Worm (Caenorhabditis elegans) whole organism, L1 larva: Measurements from ENCODE around the gene ipla-1.
A peak's percentile ranks its signal among the peaks of the same experiment; 100 is the strongest.

Experiments used
- C04F5.9 ChIP-seq: sonication (generic microtip); optimal IDR thresholded peaks from 2 replicates; lab custom pipeline; 2016; ENCODE audit warnings: missing genetic modification characterization, missing compliant biosample characterization
- alr-1 ChIP-seq: fragments of 200-800 bp; sonication (Bioruptor generic); optimal IDR thresholded peaks from 2 replicates; lab custom pipeline; 2018; ENCODE audit warnings: borderline replicate concordance, mild to moderate bottlenecking, missing genetic modification characterization, missing compliant biosample characterization
- aly-2 ChIP-seq: fragments of 150-350 bp; optimal IDR thresholded peaks from 2 replicates; lab custom pipeline; 2014; ENCODE audit warnings: missing biosample characterization, missing genetic modification characterization
- ama-1 ChIP-seq: fragments of 150-350 bp; optimal IDR thresholded peaks from 2 replicates; lab custom pipeline; 2014
- ceh-82 ChIP-seq, 3 experiments: fragments of 150-350 bp in 1 of 3; sonication (generic microtip) in 2 of 3; optimal IDR thresholded peaks; 2 replicates each; lab custom pipeline; 2014 to 2017; ENCODE audit warnings: missing biosample characterization in 3 of 3, missing genetic modification characterization in 3 of 3
- ceh-88 ChIP-seq: fragments of 200-800 bp; sonication (Bioruptor generic); IDR thresholded peaks from 2 replicates; pipeline ENCODE4 v1.3.6; 2022; ENCODE audit warnings: missing genetic modification characterization, missing compliant biosample characterization
- efl-1 ChIP-seq, 4 experiments: fragments of 150-350 bp; optimal IDR thresholded peaks in 3 of 4; peaks in 1 of 4; 1 replicate in 1 of 4; 2 replicates in 3 of 4; lab custom pipeline; 2014; ENCODE audit warnings: missing biosample characterization in 2 of 4, missing genetic modification characterization in 2 of 4, missing genetic modification reagents in 2 of 4
- fkh-10 ChIP-seq: sonication (generic microtip); optimal IDR thresholded peaks from 2 replicates; lab custom pipeline; 2017; ENCODE audit warnings: missing biosample characterization, missing genetic modification reagents, missing genetic modification characterization
- fkh-4 ChIP-seq: sonication (generic microtip); optimal IDR thresholded peaks from 2 replicates; lab custom pipeline; 2016; ENCODE audit warnings: missing compliant biosample characterization, missing genetic modification characterization, borderline replicate concordance
- fkh-8 ChIP-seq: sonication (generic microtip); optimal IDR thresholded peaks from 2 replicates; lab custom pipeline; 2016; ENCODE audit warnings: mild to moderate bottlenecking, missing genetic modification characterization, missing compliant biosample characterization
- fos-1 ChIP-seq: fragments of 150-350 bp; optimal IDR thresholded peaks from 2 replicates; lab custom pipeline; 2014; ENCODE audit warnings: missing biosample characterization, missing genetic modification characterization
- hlh-17 ChIP-seq: fragments of 200-800 bp; sonication (Bioruptor generic); optimal IDR thresholded peaks from 2 replicates; lab custom pipeline; 2018; ENCODE audit warnings: missing genetic modification characterization, mild to moderate bottlenecking, missing compliant biosample characterization, moderate library complexity, borderline replicate concordance
- hpl-2 ChIP-seq: fragments of 150-350 bp; optimal IDR thresholded peaks from 2 replicates; lab custom pipeline; 2014; ENCODE audit warnings: missing biosample characterization, missing genetic modification reagents, missing genetic modification characterization
- jun-1 ChIP-seq: fragments of 150-350 bp; optimal IDR thresholded peaks from 2 replicates; lab custom pipeline; 2014; ENCODE audit warnings: missing biosample characterization, missing genetic modification reagents, missing genetic modification characterization
- lin-14 ChIP-seq: fragments of 200-800 bp; sonication (Bioruptor generic); optimal IDR thresholded peaks from 2 replicates; lab custom pipeline; 2018; ENCODE audit warnings: mild to moderate bottlenecking, missing genetic modification characterization, moderate library complexity, missing compliant biosample characterization
- lin-35 ChIP-seq, 2 experiments: fragments of 150-350 bp; optimal IDR thresholded peaks; 2 replicates each; lab custom pipeline; 2014; ENCODE audit warnings: missing biosample characterization in 2 of 2, missing genetic modification characterization in 2 of 2, missing genetic modification reagents in 2 of 2
- lin-39 ChIP-seq: fragments of 150-350 bp; optimal IDR thresholded peaks from 2 replicates; lab custom pipeline; 2014; ENCODE audit warnings: missing biosample characterization, missing genetic modification reagents, missing genetic modification characterization
- mef-2 ChIP-seq: fragments of 150-350 bp; optimal IDR thresholded peaks from 2 replicates; lab custom pipeline; 2014; ENCODE audit warnings: missing biosample characterization, missing genetic modification characterization
- mep-1 ChIP-seq: fragments of 150-350 bp; optimal IDR thresholded peaks from 2 replicates; lab custom pipeline; 2014; ENCODE audit warnings: missing biosample characterization, missing genetic modification characterization
- nhr-19 ChIP-seq: fragments of 200-800 bp; sonication (Bioruptor generic); conservative IDR thresholded peaks from 2 replicates; pipeline ENCODE4 v1.3.6; 2022; ENCODE audit warnings: missing genetic modification characterization, missing compliant biosample characterization
- nhr-20 ChIP-seq: sonication (generic microtip); optimal IDR thresholded peaks from 2 replicates; lab custom pipeline; 2016; ENCODE audit warnings: mild to moderate bottlenecking, missing genetic modification characterization, missing compliant biosample characterization
- nhr-47 ChIP-seq: sonication (generic microtip); optimal IDR thresholded peaks from 2 replicates; lab custom pipeline; 2016; ENCODE audit warnings: mild to moderate bottlenecking, missing genetic modification characterization, moderate library complexity, missing compliant biosample characterization
- nhr-77 ChIP-seq: fragments of 150-350 bp; optimal IDR thresholded peaks from 2 replicates; lab custom pipeline; 2014; ENCODE audit warnings: missing biosample characterization, missing genetic modification characterization
- nhr-85 ChIP-seq: sonication (generic microtip); peaks from one replicate; lab custom pipeline; 2016; ENCODE audit warnings: missing genetic modification characterization, inconsistent platforms, missing compliant biosample characterization
- pax-3 ChIP-seq: fragments of 200-800 bp; sonication (Bioruptor generic); optimal IDR thresholded peaks from 2 replicates; lab custom pipeline; 2018; ENCODE audit warnings: mild to moderate bottlenecking, missing genetic modification characterization, moderate library complexity, missing compliant biosample characterization
- pqm-1 ChIP-seq: sonication (generic microtip); optimal IDR thresholded peaks from 3 replicates; lab custom pipeline; 2017; ENCODE audit warnings: missing biosample characterization, missing genetic modification characterization
- snu-23 ChIP-seq: sonication (generic microtip); optimal IDR thresholded peaks from 2 replicates; lab custom pipeline; 2016; ENCODE audit warnings: missing genetic modification characterization, missing compliant biosample characterization
- tbx-2 ChIP-seq: sonication (generic microtip); optimal IDR thresholded peaks from 2 replicates; lab custom pipeline; 2016; ENCODE audit warnings: missing genetic modification characterization, missing compliant biosample characterization
- tlp-1 ChIP-seq: fragments of 150-350 bp; optimal IDR thresholded peaks from 2 replicates; lab custom pipeline; 2014; ENCODE audit warnings: missing biosample characterization, missing genetic modification characterization
- unc-86 ChIP-seq: sonication (generic microtip); optimal IDR thresholded peaks from 2 replicates; lab custom pipeline; 2016; ENCODE audit warnings: missing genetic modification characterization, missing compliant biosample characterization
- ztf-11 ChIP-seq, 2 experiments: sonication (generic microtip); optimal IDR thresholded peaks; 2 replicates each; lab custom pipeline; 2016 to 2017; ENCODE audit warnings: missing genetic modification characterization in 2 of 2, missing biosample characterization in 1 of 2, missing compliant biosample characterization in 1 of 2
- ztf-4 ChIP-seq: fragments of 150-350 bp; optimal IDR thresholded peaks from 2 replicates; lab custom pipeline; 2014; ENCODE audit warnings: missing biosample characterization, missing genetic modification characterization

Gene ipla-1

ce11 chrII:4584313-4584712, 16.8 kb downstream of the ipla-1 start:
- TF ChIP-seq ceh-82 (tag; optimal IDR thresholded peaks at IDR 0.05; lab: Kevin White, UChicago), result no peak
- no peak for TF ChIP-seq mef-2 (tag; lab: Kevin White, UChicago)
- no peak for TF ChIP-seq fkh-8 (tag; lab: Kevin White, UChicago)
- TF ChIP-seq ztf-11 (tag; optimal IDR thresholded peaks at IDR 0.05; lab: Kevin White, UChicago), result no peak
- no peak for TF ChIP-seq efl-1 (optimal IDR thresholded peaks at IDR 0.05; lab: Kevin White, UChicago)
- TF ChIP-seq efl-1 (GFP tag; optimal IDR thresholded peaks at IDR 0.05 in 1 of 2; lab: Kevin White, UChicago), result peak in 1 of 2 experiments; percentile 16
- no peak for TF ChIP-seq hlh-17 (GFP tag; lab: Kevin White, UChicago)
- no peak for TF ChIP-seq fos-1 (tag; lab: Kevin White, UChicago)
- peak; percentile 39 for TF ChIP-seq lin-14 (GFP tag; lab: Kevin White, UChicago)
- no peak for TF ChIP-seq fkh-10 (GFP tag; lab: Kevin White, UChicago)
- TF ChIP-seq nhr-47 (tag; lab: Kevin White, UChicago), result no peak
- no peak for TF ChIP-seq jun-1 (tag; lab: Kevin White, UChicago)
- TF ChIP-seq lin-35 (GFP tag; optimal IDR thresholded peaks at IDR 0.05; lab: Kevin White, UChicago), result no peak
- no peak for TF ChIP-seq ztf-4 (tag; lab: Kevin White, UChicago)

- TF ChIP-seq efl-1 (optimal IDR thresholded peaks at IDR 0.05; lab: Kevin White, UChicago), result no peak
- peak in 1 of 2 experiments; percentile 52 for TF ChIP-seq efl-1 (GFP tag; optimal IDR thresholded peaks at IDR 0.05 in 1 of 2; lab: Kevin White, UChicago)
- TF ChIP-seq lin-14 (GFP tag; lab: Kevin White, UChicago), result peak; percentile 28
- peak; percentile 69 for TF ChIP-seq nhr-85 (tag; lab: Kevin White, UChicago)
- no peak for TF ChIP-seq mep-1 (tag; lab: Kevin White, UChicago)
Measured at ce11 chrII:4583203-4583912, 17.8 kb downstream of the ipla-1 start.

ce11 chrII:4581090-4581489, 20.1 kb downstream of the ipla-1 start:
- TF ChIP-seq jun-1 (tag; lab: Kevin White, UChicago), result no peak
- no peak for TF ChIP-seq pax-3 (tag; lab: Kevin White, UChicago)
- no peak for TF ChIP-seq snu-23
- no peak for TF ChIP-seq nhr-77 (tag; lab: Kevin White, UChicago)
- TF ChIP-seq pqm-1 (tag; lab: Kevin White, UChicago), result no peak
- TF ChIP-seq aly-2, result no peak
- TF ChIP-seq unc-86 (tag; lab: Kevin White, UChicago), result no peak
- TF ChIP-seq ama-1 (lab: Kevin White, UChicago), result no peak
- no peak for TF ChIP-seq C04F5.9 (tag; lab: Kevin White, UChicago)
- no peak for TF ChIP-seq fkh-4 (tag; lab: Kevin White, UChicago)
- no peak for TF ChIP-seq alr-1
- no peak for TF ChIP-seq fos-1 (tag; lab: Kevin White, UChicago)
- TF ChIP-seq nhr-20 (tag; lab: Kevin White, UChicago), result no peak
- no peak for TF ChIP-seq nhr-19 (GFP tag; lab: Robert Waterston, UW)
- TF ChIP-seq lin-14 (GFP tag; lab: Kevin White, UChicago), result no peak
- TF ChIP-seq lin-39 (tag; lab: Kevin White, UChicago), result no peak
- TF ChIP-seq ceh-88 (GFP tag; lab: Robert Waterston, UW), result no peak
- TF ChIP-seq tbx-2, result no peak
- TF ChIP-seq tlp-1 (tag; lab: Kevin White, UChicago), result no peak

- TF ChIP-seq nhr-47 (tag; lab: Kevin White, UChicago), result no peak
- TF ChIP-seq hpl-2 (GFP tag; lab: Kevin White, UChicago), result no peak
- TF ChIP-seq nhr-20 (tag; lab: Kevin White, UChicago), result no peak
Measured at ce11 chrII:4579920-4580474, 21.2 kb downstream of the ipla-1 start.
